Fruit fly (Drosophila melanogaster): Measurements from ENCODE around the gene CG5080.
A peak's percentile ranks its signal among the peaks of the same experiment; 100 is the strongest.

The CG5080 gene

dm6 chr2L:1163538-1164143, at the start of gene CG5080:
Gene CG5080, minus strand, starts transcription at chr2L:1163886.
- TF ChIP-seq noc (tag; optimal IDR thresholded peaks at IDR 0.05): no peak

DNA sequence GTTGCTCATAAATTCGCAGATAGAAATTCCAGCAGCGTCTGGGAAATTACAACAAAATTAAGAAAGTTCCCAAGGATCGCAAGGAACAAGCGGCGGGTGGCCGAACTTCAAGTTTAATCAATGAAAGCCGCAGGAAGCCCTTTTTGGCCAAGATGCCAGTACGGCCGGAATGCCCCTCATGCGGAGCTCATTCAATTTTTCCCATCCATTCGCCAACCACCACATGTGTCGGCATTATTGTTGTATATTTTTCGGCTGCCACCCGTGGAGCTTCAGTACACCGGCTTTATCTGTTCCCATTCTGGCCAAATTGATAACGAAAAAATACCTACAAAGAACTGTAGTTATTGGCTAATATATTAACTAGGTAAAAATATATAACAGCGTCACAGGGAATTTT, 47.8 kb upstream of the CG5080 start:
- TF ChIP-seq noc (tag; optimal IDR thresholded peaks at IDR 0.05): no peak

dm6 chr2L:1207432-1207831, 43.7 kb upstream of the CG5080 start:
- TF ChIP-seq noc (tag; optimal IDR thresholded peaks at IDR 0.05): no peak

dm6 chr2L:1203915-1204314, 40.2 kb upstream of the CG5080 start, which contains the start of gene CG14342:
Gene CG14342, plus strand, starts transcription at chr2L:1204215.
- TF ChIP-seq noc (tag; optimal IDR thresholded peaks at IDR 0.05): no peak

DNA sequence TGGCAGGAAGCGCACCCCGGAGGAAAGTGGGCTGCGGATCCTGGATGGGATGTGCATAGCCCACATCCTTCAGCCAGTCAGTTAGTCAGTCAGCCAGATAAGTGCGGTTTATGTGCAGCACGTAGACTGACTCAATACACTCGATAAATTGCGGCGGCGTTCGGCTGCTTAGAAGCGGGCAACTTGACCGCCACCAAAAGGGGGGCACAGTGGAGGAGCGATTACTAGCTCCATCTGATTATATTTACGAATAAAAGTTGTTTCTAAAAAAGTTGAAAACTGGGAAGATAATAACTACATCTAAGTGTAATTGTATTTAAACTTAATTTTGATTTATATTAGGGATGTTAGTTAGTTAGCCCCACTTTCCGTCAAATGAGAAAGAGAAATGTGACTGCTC, 38.8 kb upstream of the CG5080 start:
- TF ChIP-seq noc (tag; optimal IDR thresholded peaks at IDR 0.05): no peak

DNA sequence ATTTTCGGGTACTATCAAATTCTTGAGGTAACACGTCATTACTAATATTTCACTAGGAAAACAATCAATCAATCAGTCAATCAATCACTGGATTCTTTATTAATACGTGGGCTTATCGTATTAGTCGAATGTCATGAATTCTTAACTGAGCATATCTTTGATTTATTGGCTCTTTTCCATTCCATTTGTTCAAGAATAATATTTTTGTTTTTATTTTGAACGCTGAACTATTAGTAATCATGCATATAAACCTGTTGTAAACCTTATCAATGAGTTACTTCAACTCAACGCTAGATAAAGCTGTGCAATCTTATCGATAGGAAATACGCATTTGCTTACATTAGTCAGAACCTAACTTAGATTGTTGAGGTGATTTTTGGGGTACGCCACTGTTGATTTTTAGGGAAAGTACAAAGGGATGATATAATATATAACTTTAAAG, 37.7 kb upstream of the CG5080 start:
- TF ChIP-seq noc (tag; optimal IDR thresholded peaks at IDR 0.05): no peak

DNA sequence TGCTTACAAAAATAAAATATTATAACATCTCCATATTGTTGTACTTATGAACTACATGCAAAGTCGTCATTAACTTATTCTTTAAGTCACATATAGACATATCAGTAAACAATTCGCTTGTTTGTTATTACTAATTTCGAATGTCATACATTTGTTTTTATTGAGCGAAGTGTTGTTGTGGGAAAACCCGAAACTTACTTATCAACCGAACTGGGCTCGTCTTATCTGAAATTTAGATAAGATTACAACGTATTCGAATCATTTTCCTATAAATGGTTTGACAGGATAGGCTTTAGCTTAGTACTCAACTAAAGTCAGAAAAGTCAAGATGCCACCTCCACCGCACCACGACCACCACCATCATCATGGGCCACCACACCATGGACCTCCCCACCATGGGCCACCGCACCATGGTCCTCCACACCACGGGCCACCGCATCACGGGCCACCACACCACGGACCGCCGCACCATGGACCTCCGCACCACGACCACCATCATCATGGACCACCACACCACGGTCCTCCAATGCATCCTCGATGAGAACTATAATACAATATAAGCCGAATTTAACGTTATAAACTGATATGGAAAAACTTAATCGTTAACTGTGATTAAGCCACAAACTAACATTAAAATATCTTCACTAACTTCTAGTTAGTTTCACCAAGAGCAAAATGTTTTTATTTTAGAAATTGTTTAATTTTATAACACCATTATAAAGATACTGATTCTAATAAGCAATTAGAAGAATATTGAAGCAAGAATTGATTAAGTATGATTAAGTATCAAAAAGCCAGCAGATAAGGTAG, 36.4 kb upstream of the CG5080 start, which contains the start of the genes CG43349 and CG5011:
Gene CG43349 (plus strand): TSS at position 294 of the 810 bp plus-strand sequence.
Gene CG5011 (plus strand): TSS at position 760 of the 810 bp plus-strand sequence.
- no peak for TF ChIP-seq noc (tag; optimal IDR thresholded peaks at IDR 0.05)

- no peak for TF ChIP-seq noc (tag; optimal IDR thresholded peaks at IDR 0.05)
Measured at dm6 chr2L:1199166-1199565, 35.5 kb upstream of the CG5080 start, which contains the start of the genes CG5139 and CG43348. Gene CG5139, minus strand, starts transcription at chr2L:1199266. Gene CG43348, plus strand, starts transcription at chr2L:1199412.

- TF ChIP-seq noc (tag; optimal IDR thresholded peaks at IDR 0.05): peak; percentile 64
Measured at dm6 chr2L:1185642-1186497, 22.2 kb upstream of the CG5080 start, which contains the start of gene CG5001. Gene CG5001, plus strand, starts transcription at chr2L:1185757.

DNA sequence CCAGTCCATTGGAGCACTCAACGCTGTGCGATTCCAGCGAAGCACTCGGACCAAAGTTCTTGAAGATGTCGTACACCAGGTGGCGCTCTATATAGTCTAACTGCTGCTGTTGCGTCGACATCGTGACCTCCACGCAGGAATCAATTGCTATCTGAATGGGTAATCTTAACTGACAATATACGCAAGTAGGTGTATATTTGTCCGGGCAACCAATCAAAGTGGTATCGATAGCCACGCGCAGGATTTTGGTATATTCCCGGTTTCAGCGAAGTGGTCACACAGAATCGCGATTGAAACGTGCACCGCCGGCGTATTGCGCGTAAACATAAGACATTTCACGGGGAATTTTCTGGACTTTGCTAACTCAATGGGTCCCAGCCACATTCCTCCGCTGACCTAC, 20.1 kb upstream of the CG5080 start, which contains the start of the genes CG5126 and Tgt:
Gene CG5126 (minus strand): TSS at position 222 of the 400 bp plus-strand sequence.
Gene Tgt (plus strand): TSS at position 267 of the 400 bp plus-strand sequence.
- TF ChIP-seq noc (tag; optimal IDR thresholded peaks at IDR 0.05): no peak

- no peak for TF ChIP-seq noc (tag; optimal IDR thresholded peaks at IDR 0.05)
Measured at dm6 chr2L:1177522-1177921, 13.8 kb upstream of the CG5080 start, which contains the start of gene CG4896. Gene CG4896, plus strand, starts transcription at chr2L:1177690.

dm6 chr2L:1172704-1173107, 9.0 kb upstream of the CG5080 start, which contains the start of the genes Charon and CG4887:
Gene Charon, minus strand, starts transcription at chr2L:1172805.
Gene CG4887, plus strand, starts transcription at chr2L:1173009.
- no peak for TF ChIP-seq noc (tag; optimal IDR thresholded peaks at IDR 0.05)

DNA sequence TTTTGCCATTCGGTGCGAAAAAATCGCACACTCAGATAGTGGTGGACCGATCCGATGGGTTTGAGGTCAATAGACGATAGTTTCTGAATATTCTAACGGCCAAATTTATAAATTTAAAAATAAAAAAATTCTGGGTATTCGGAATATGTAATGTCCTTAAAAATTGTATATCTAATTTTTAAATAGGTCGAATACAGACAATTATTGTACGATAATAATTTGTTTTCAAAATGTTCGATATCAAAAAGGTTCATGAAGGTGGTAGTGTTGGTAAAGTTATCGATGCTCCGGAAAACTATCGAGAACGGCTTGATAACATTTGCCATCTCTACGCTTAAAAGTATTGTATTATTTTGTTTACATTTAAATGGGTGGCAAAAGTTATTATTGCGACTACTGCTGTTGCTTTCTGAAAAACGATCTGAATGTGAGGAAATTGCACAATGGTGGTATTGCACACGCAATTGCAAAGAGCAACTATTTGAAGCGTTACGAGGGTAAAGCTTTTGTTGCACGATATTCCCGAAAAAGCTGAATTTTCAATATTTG, 6.3 kb upstream of the CG5080 start, which contains the start of the genes CG31922 and Plap:
Gene CG31922 (plus strand): TSS at position 315 of the 549 bp plus-strand sequence.
Gene Plap (minus strand): TSS at position 499 of the 549 bp plus-strand sequence.
- peak; percentile 72 for TF ChIP-seq noc (tag; optimal IDR thresholded peaks at IDR 0.05)

DNA sequence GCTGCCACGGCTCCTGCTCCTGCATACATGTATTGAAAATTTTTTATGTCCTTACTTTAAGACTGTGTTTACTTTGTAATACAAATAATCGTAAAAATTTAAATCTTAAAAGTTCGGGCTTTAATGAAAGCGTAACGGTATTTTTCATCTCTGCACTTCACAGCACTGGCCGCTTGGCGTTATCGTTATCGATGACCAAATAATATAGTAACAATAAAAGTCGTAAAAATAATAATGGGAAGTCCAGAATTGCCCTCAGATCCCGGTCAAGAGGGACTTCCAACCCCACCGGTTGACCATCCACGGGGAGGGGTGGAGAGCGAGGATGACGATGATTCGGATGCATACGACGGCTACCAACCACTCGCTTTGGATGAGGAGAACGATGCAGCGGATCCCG, 2.6 kb upstream of the CG5080 start, which contains the start of gene CG14341:
Gene CG14341 (plus strand): TSS at position 181 of the 400 bp plus-strand sequence.
- no peak for TF ChIP-seq noc (tag; optimal IDR thresholded peaks at IDR 0.05)

- no peak for TF ChIP-seq noc (tag; optimal IDR thresholded peaks at IDR 0.05)
Measured at dm6 chr2L:1164294-1164693, 608 bp upstream of the CG5080 start, which contains the start of gene IntS14. Gene IntS14, plus strand, starts transcription at chr2L:1164443.

Measured in whole organism, larva.